Worm (Caenorhabditis elegans): Measurements from ENCODE around the gene C26D10.6.

The C26D10.6 gene

DNA sequence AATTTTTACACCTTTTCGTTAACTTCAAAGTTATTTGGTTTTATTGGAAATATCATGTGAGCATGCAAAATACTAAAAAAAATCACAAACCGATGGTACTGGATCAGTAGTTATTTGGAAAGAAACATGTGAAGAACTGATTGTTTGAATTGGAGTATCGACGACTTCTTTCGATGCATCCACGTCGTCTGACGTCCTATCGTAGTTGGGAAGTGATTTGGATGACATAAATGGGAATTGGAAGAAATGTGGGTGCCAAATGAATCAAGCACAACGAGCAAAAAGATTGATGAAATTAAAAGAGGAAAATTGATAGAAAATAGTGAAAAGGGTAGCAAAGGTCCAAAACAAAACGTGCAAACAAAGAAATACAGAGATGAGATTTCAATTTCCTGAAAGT lies 33.3 kb downstream of the C26D10.6 start, which contains the start of gene shw-1 (continued):
- no peak for TF ChIP-seq snpc-1.1 (tag; optimal IDR thresholded peaks at IDR 0.05; ENCODE audit: insufficient read depth)
- TF ChIP-seq xnd-1 (tag; optimal IDR thresholded peaks at IDR 0.05): no peak
- no peak for TF ChIP-seq ztf-3 (GFP tag; optimal IDR thresholded peaks at IDR 0.05)
- no peak for TF ChIP-seq hlh-26 (GFP tag; conservative IDR thresholded peaks at IDR 0.05)
- TF ChIP-seq hmg-1.2 (GFP tag; IDR thresholded peaks at IDR 0.05): no peak

DNA sequence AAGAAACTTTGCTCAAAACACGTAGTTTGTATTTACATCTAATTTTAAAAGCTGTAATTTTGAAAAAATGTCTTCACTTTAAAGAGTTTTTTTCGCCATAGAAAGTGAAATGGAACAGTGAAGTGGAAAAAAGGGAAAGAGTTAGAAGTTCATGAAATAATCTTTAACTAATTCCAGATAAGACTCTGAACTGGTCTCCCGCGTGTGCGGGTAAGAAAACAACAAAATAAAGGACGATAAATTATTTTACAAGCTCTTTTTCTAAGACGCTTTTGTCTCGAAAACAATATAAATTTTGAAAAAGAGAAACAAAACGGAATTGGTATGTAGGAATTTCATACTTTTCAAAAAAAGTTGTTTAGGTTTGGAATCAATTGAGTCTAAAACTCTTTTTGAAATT lies 37.8 kb downstream of the C26D10.6 start:
- TF ChIP-seq dox-1 (GFP tag; IDR thresholded peaks at IDR 0.05) (no peak), ceh-27 (GFP tag; optimal IDR thresholded peaks at IDR 0.05) (no peak), snpc-4 (GFP tag; optimal IDR thresholded peaks at IDR 0.05) (no peak), snpc-4 (tag; optimal IDR thresholded peaks at IDR 0.05) (no peak), lin-35 (GFP tag; optimal IDR thresholded peaks at IDR 0.05) (no peak), dpl-1 (GFP tag; optimal IDR thresholded peaks at IDR 0.05) (no peak), sea-2 (GFP tag; IDR thresholded peaks at IDR 0.05) (no peak), hmg-20 (GFP tag; IDR thresholded peaks at IDR 0.05) (no peak), Y53G8AR.9 (GFP tag; conservative IDR thresholded peaks at IDR 0.05) (no peak)

DNA sequence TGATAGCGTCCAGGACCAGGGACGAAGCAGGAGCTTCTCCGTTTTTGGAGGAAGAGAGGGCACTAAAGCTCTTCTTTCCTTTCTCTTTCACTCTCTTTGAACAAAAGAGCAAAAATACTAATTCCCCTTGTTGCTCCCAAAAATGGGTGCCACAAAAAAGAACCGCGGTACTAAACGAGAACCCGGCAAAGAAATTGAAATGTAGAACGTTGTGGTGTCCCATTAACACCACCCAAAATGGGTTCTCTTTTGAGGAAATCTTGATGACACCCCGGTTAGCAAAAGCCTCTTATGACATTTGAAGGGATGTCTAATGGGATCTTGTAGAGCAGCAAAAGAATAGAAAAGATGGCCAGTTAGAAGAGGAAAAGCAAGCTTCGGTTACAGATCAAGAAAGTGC lies 39.7 kb downstream of the C26D10.6 start:
- no peak for TF ChIP-seq aptf-2 (GFP tag; conservative IDR thresholded peaks at IDR 0.05)
- no peak for TF ChIP-seq attf-6 (GFP tag; IDR thresholded peaks at IDR 0.05)
- TF ChIP-seq chd-7 (tag; optimal IDR thresholded peaks at IDR 0.05): no peak
- TF ChIP-seq F22D6.2 (tag; optimal IDR thresholded peaks at IDR 0.05): no peak
- TF ChIP-seq egrh-3 (GFP tag; IDR thresholded peaks at IDR 0.05): no peak
- TF ChIP-seq nhr-90 (tag; optimal IDR thresholded peaks at IDR 0.05): no peak
- no peak for TF ChIP-seq Y79H2A.3 (GFP tag; conservative IDR thresholded peaks at IDR 0.05)
- TF ChIP-seq hsf-1 (GFP tag; IDR thresholded peaks at IDR 0.05): no peak
- TF ChIP-seq T07F8.4 (tag; optimal IDR thresholded peaks at IDR 0.05): no peak
- no peak for TF ChIP-seq D2030.7 (GFP tag; IDR thresholded peaks at IDR 0.05)

DNA sequence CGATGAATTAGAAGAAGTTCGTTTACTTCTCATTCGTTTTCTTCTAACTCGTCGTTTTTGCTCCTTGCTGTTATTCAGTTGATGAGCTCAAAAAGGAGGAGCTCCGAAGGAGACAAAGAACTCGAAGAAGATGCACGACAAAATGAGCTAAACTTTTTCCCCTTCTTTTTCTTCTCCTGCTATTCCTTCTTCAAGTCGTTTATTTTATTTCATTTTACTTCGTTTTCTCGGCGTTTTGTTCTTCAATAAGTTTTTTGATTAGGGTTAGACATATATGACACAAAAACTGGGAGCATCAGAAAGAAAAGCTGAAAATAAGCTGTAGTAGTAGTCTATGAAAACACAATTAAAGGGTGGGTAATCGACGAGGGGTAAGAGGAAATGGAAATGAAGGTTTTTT lies 42.5 kb downstream of the C26D10.6 start:
- no peak for TF ChIP-seq snpc-3.4 (tag; optimal IDR thresholded peaks at IDR 0.05)

DNA sequence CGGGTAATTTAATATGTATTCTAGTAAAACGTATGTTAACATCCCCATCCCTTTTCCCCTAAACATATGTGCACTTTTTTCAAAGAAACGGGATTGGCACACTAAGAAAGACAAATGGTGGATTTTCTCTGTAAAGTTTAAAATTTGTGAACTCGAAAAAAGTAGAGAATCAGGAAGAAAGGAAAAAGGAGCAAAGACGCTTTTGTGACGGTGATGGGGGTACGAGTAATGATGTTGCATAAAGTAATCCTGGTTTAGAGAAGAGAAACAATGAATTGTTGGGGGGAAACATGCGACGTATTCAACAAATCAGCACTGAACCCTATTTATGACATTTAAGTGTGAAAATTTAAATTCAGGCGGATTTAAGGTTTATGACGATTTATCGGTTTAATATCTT lies 43.0 kb downstream of the C26D10.6 start:
- TF ChIP-seq hlh-12 (tag; optimal IDR thresholded peaks at IDR 0.05) (no peak), nhr-80 (tag; optimal IDR thresholded peaks at IDR 0.05) (no peak), lin-40 (tag; optimal IDR thresholded peaks at IDR 0.05) (no peak), ekl-4 (GFP tag; IDR thresholded peaks at IDR 0.05) (no peak), attf-6 (GFP tag; IDR thresholded peaks at IDR 0.05) (no peak), attf-3 (GFP tag; conservative IDR thresholded peaks at IDR 0.05) (no peak)

DNA sequence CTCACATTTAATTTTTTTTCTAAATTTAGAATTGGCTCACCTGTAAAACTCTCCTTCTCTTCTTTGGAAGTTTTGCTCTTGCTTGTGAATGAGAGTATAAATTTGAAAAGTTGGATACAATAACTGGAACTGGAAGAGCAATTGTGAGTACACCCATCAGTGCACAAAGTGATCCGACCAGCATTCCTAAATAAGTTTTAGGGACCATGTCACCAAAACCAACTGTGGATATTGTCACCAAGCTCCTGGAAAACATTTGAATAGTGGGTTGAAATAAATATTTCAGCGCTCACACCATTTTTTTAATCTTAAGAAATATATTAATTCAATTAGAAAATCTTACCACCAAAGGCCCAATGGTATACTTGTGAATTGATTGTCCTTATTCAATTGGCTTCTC lies 46.2 kb downstream of the C26D10.6 start:
- no peak for TF ChIP-seq ceh-100 (GFP tag; IDR thresholded peaks at IDR 0.05)
- TF ChIP-seq egl-44 (GFP tag; IDR thresholded peaks at IDR 0.05): no peak
- no peak for TF ChIP-seq attf-6 (GFP tag; IDR thresholded peaks at IDR 0.05)
- no peak for TF ChIP-seq C17E4.6 (GFP tag; IDR thresholded peaks at IDR 0.05)
